Worm (Caenorhabditis elegans): ENCODE results near the gene T03D3.5.

DNA sequence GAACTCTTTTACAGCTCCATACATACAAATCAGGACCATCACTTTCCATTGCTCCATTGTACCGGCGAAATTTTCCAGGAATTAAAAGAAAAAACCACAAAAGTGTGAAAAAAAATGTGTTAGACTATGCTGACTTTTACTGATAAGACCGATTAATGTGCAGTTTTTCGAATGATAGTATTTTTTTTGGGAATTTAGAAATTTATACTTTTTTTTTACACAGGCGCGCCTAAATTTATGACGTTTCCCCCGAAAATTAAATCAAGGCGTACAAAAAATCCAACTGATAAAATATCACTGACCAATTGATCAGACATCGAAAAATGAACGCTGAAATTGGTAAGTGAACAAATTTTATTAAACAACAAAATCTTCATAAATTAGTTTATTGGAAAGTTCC is 48.8 kb upstream of the T03D3.5 start, which contains the start of gene folt-2:
- TF ChIP-seq elt-3 (tag; optimal IDR thresholded peaks at IDR 0.05) (no peak), unc-62 (GFP tag; optimal IDR thresholded peaks at IDR 0.05) (no peak), unc-39 (tag; optimal IDR thresholded peaks at IDR 0.05) (no peak), sptf-1 (tag; optimal IDR thresholded peaks at IDR 0.05) (no peak), ceh-83 (GFP tag; optimal IDR thresholded peaks at IDR 0.05) (no peak), nhr-76 (tag; optimal IDR thresholded peaks at IDR 0.05) (no peak), snpc-4 (tag; optimal IDR thresholded peaks at IDR 0.05) (no peak)

Data from whole organism, mixed stage, embryonic.